Worm (Caenorhabditis elegans) whole organism, L3 larva: ENCODE data around the gene unc-119.
A peak's percentile ranks its signal among the peaks of the same experiment; 100 is the strongest.

Experiments
- ama-1 ChIP-seq: fragments of 150-350 bp; optimal IDR thresholded peaks from 2 replicates; lab custom pipeline; 2018
- elt-2 ChIP-seq: sonication (generic microtip); optimal IDR thresholded peaks from 2 replicates; lab custom pipeline; 2016; ENCODE audit warnings: missing genetic modification reagents, mild to moderate bottlenecking, missing genetic modification characterization, missing compliant biosample characterization
- elt-3 ChIP-seq, 3 experiments: fragments of 150-350 bp in 1 of 3; sonication (generic microtip) in 2 of 3; optimal IDR thresholded peaks; 2 replicates in 2 of 3; 4 replicates in 1 of 3; lab custom pipeline; 2014 to 2017; ENCODE audit warnings: missing biosample characterization in 3 of 3, missing genetic modification characterization in 3 of 3
- fkh-10 ChIP-seq: sonication (generic microtip); optimal IDR thresholded peaks from 2 replicates; lab custom pipeline; 2017; ENCODE audit warnings: missing biosample characterization, missing genetic modification reagents, missing genetic modification characterization
- mdl-1 ChIP-seq: fragments of 150-350 bp; optimal IDR thresholded peaks from 2 replicates; lab custom pipeline; 2014; ENCODE audit warnings: missing biosample characterization, missing genetic modification characterization
- nfya-1 ChIP-seq: sonication (generic microtip); optimal IDR thresholded peaks from 2 replicates; lab custom pipeline; 2017; ENCODE audit warnings: missing genetic modification characterization, mild to moderate bottlenecking, missing compliant biosample characterization, antibody characterized with exemption, moderate library complexity; ENCODE audit not compliant: insufficient read depth
- nhr-11 ChIP-seq: fragments of 150-350 bp; optimal IDR thresholded peaks from 2 replicates; lab custom pipeline; 2014; ENCODE audit warnings: missing biosample characterization, missing genetic modification characterization
- nhr-23 ChIP-seq: fragments of 150-350 bp; optimal IDR thresholded peaks from 2 replicates; lab custom pipeline; 2014; ENCODE audit warnings: missing biosample characterization, missing genetic modification reagents, missing genetic modification characterization
- nhr-237 ChIP-seq: fragments of 150-350 bp; optimal IDR thresholded peaks from 2 replicates; lab custom pipeline; 2014; ENCODE audit warnings: missing biosample characterization, missing genetic modification characterization
- nhr-76 ChIP-seq: fragments of 150-350 bp; sonication (generic microtip); optimal IDR thresholded peaks from 5 replicates; lab custom pipeline; 2014; ENCODE audit warnings: missing biosample characterization, missing genetic modification characterization
- pqm-1 ChIP-seq: fragments of 150-350 bp; optimal IDR thresholded peaks from 2 replicates; lab custom pipeline; 2017; ENCODE audit warnings: missing biosample characterization, missing genetic modification characterization, inconsistent platforms
- unc-62 ChIP-seq: fragments of 150-350 bp; sonication (generic microtip); optimal IDR thresholded peaks from 4 replicates; lab custom pipeline; 2014; ENCODE audit warnings: missing biosample characterization, missing genetic modification reagents, missing genetic modification characterization

DNA sequence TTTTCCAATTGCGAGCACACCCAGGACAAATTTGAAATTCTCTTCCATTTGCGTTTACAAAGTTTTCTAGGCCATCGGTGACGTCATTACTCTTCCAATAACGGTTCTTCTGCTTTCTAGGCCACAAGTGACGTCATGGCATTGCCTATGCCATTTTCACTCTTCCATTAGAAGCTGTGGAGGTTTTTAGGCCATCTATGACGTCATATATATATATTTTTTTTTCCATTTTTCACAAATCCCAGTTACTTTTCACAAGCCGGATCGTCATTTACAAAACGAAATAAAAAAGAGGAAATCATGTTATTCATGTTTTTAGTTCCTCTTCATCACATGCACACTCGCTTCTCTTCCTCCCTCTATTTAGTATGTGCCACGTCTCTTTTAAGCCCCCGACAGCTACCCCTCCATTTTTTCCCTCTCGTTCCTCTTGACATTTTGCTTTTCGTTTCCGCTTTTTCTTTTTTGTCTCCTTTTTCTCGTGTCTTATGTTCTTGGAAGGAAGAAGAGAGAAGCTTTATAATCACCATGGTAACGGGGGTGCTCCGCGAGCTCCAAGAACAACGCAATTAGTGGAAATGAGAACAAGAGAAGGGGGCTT is 668 bp downstream of the unc-119 start:
- TF ChIP-seq mdl-1 (tag; lab: Kevin White, UChicago), result no peak
- TF ChIP-seq pqm-1 (tag; lab: Kevin White, UChicago), result no peak
- TF ChIP-seq fkh-10, result peak; percentile 71
- TF ChIP-seq nhr-23 (tag; lab: Kevin White, UChicago), result no peak
- TF ChIP-seq unc-62 (GFP tag; lab: Kevin White, UChicago), result no peak
- no peak for TF ChIP-seq nhr-237 (tag; lab: Kevin White, UChicago)
- TF ChIP-seq ama-1 (lab: Kevin White, UChicago), result no peak
- peak; percentile 38 for TF ChIP-seq nfya-1 (tag; lab: Kevin White, UChicago)
- peak; percentile 16 for TF ChIP-seq nhr-11 (tag; lab: Kevin White, UChicago)
- TF ChIP-seq elt-2 (tag; lab: Kevin White, UChicago), result no peak
- TF ChIP-seq elt-3 (tag; optimal IDR thresholded peaks at IDR 0.05; lab: Kevin White, UChicago), result no peak
- TF ChIP-seq nhr-76 (tag; lab: Kevin White, UChicago), result no peak
